Worm (Caenorhabditis elegans) whole organism, L3 larva: ENCODE measurements around the gene D2023.1.
A peak's percentile ranks its signal among the peaks of the same experiment; 100 is the strongest.

Source experiments
- daf-12 ChIP-seq: fragments of 150-350 bp; optimal IDR thresholded peaks from 2 replicates; lab custom pipeline; 2014; ENCODE audit warnings: missing biosample characterization, missing genetic modification reagents, missing genetic modification characterization
- egl-5 ChIP-seq: fragments of 150-350 bp; optimal IDR thresholded peaks from 2 replicates; lab custom pipeline; 2017; ENCODE audit warnings: missing biosample characterization, missing genetic modification reagents, missing genetic modification characterization, inconsistent platforms
- elt-2 ChIP-seq: sonication (generic microtip); optimal IDR thresholded peaks from 2 replicates; lab custom pipeline; 2016; ENCODE audit warnings: missing genetic modification reagents, mild to moderate bottlenecking, missing genetic modification characterization, missing compliant biosample characterization
- nhr-12 ChIP-seq: fragments of 150-350 bp; optimal IDR thresholded peaks from 2 replicates; lab custom pipeline; 2014; ENCODE audit warnings: missing biosample characterization, missing genetic modification characterization
- nhr-25 ChIP-seq: sonication (generic microtip); optimal IDR thresholded peaks from 2 replicates; lab custom pipeline; 2017; ENCODE audit warnings: missing biosample characterization, missing genetic modification characterization
- pha-4 ChIP-seq: fragments of 150-350 bp; optimal IDR thresholded peaks from 2 replicates; lab custom pipeline; 2014; ENCODE audit warnings: missing biosample characterization, missing genetic modification reagents, missing genetic modification characterization
- pqm-1 ChIP-seq: fragments of 150-350 bp; optimal IDR thresholded peaks from 2 replicates; lab custom pipeline; 2017; ENCODE audit warnings: missing biosample characterization, missing genetic modification characterization, inconsistent platforms

The D2023.1 gene

DNA sequence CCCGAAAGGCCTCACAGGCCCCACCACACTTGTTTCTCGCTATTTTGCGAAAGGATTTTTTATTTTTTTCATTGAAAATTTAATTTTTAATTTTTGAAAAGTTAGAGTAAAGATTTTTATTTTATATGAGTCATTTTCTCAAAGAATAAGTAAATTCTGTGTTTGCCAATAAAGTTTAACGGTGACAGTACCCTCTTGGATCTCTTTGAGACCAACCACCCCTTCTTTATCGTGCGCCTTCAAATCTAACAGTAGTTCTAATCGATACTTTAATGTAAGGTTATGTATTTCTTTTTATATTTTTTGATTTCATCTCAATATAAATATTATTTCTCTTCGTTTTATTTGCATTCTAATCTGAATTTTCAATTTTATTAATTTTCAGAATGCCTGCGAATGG is 56.1 kb downstream of the D2023.1 start, which contains the start of gene hmp-1:
hmp-1 (plus strand) TSS at position 380 of the 400 bp plus-strand sequence.
- no peak for TF ChIP-seq egl-5

DNA sequence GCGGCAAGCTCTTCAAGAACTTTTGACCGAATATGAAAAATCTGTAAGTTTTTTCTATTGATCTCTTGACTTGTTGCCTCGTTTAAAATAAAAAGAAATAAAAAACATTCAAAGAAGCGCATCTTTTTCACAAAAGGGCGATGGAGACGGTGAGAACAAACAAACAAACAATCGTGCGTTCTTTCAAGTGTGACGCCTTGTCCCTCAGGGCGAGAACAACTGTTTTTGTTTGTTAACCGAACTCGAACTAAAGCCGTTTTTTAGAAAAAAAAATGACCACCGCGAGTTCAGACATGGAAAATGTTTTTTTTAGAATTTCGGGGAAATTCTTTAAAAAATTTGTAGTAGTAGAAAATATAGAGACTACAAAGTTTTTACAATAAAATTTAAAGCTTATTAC is 57.6 kb downstream of the D2023.1 start:
- peak; percentile 77 for TF ChIP-seq pha-4 (tag; lab: Kevin White, UChicago)
- no peak for TF ChIP-seq daf-12 (tag; lab: Kevin White, UChicago)

DNA sequence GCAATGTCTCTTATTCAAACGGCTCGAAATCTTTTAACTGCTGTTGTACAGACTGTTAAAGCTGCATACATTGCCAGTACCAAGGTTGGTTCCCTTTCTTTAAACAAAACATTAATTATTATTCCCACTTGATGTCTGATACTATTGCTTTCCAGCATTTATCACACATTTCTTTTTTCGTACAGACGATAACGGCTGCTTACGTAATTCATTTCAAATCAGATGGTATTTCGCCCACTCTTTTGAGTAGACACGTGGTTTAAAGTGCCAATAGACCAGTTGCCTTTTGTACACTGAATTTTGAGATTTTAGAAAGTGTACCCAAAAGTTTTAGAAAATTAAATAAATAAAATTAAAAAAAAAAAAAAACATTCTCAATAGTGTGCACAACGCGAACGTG is 60.1 kb downstream of the D2023.1 start:
- TF ChIP-seq pha-4 (tag; lab: Kevin White, UChicago) (no peak), elt-2 (peak; percentile 66), nhr-25 (tag; lab: Kevin White, UChicago) (no peak), pqm-1 (peak; percentile 30), nhr-12 (tag; lab: Kevin White, UChicago) (no peak), daf-12 (tag; lab: Kevin White, UChicago) (no peak)
